Fruit fly (Drosophila melanogaster): Measurements from ENCODE around the gene Sol1.
A peak's percentile ranks its signal among the peaks of the same experiment; 100 is the strongest.

Sol1 gene

dm6 chr3R:12408160-12408559 is 22.1 kb downstream of the Sol1 start, which contains the start of gene CG5196:
Gene CG5196 (plus strand): TSS chr3R:12408316.
- TF ChIP-seq Sp1 (GFP tag; optimal IDR thresholded peaks at IDR 0.05) (peak; percentile 22), fru (GFP tag; optimal IDR thresholded peaks at IDR 0.05) (peak; percentile 17), psq (GFP tag; optimal IDR thresholded peaks at IDR 0.05) (no peak), Rel (GFP tag; optimal IDR thresholded peaks at IDR 0.05) (no peak), Rel (tag; optimal IDR thresholded peaks at IDR 0.05) (peak; percentile 27), h (GFP tag; optimal IDR thresholded peaks at IDR 0.05) (no peak), HLH106 (tag; optimal IDR thresholded peaks at IDR 0.05) (peak; percentile 7)

- TF ChIP-seq CG9705 (GFP tag; optimal IDR thresholded peaks at IDR 0.05) (no peak), dmrt93B (GFP tag; optimal IDR thresholded peaks at IDR 0.05) (no peak), Vsx2 (GFP tag; optimal IDR thresholded peaks at IDR 0.05; ENCODE audit: partially characterized antibody) (no peak), psq (GFP tag; optimal IDR thresholded peaks at IDR 0.05) (no peak)
These were observed 25.4 kb downstream of the Sol1 start for dm6 chr3R:12411449-12411848.

dm6 chr3R:12413274-12413958 is 27.4 kb downstream of the Sol1 start, which contains the start of the genes Dip-C and pps:
Gene Dip-C (minus strand): TSS chr3R:12413759.
Gene pps (plus strand): TSS chr3R:12413828.
- TF ChIP-seq usp (GFP tag; optimal IDR thresholded peaks at IDR 0.05) (no peak), Hr83 (GFP tag; optimal IDR thresholded peaks at IDR 0.05; ENCODE audit: poor library complexity, severe bottlenecking) (no peak), tai (GFP tag; optimal IDR thresholded peaks at IDR 0.05) (no peak), ey (GFP tag; optimal IDR thresholded peaks at IDR 0.05) (no peak), brk (GFP tag; optimal IDR thresholded peaks at IDR 0.05) (no peak), Rel (GFP tag; optimal IDR thresholded peaks at IDR 0.05) (no peak), Rel (tag; optimal IDR thresholded peaks at IDR 0.05) (peak; percentile 83), Hnf4 (GFP tag; optimal IDR thresholded peaks at IDR 0.05) (no peak), GATAd (GFP tag; optimal IDR thresholded peaks at IDR 0.05) (no peak), jim (GFP tag; optimal IDR thresholded peaks at IDR 0.05) (no peak), foxo (GFP tag; optimal IDR thresholded peaks at IDR 0.05) (no peak), psq (GFP tag; optimal IDR thresholded peaks at IDR 0.05) (peak; percentile 4), CG9705 (GFP tag; optimal IDR thresholded peaks at IDR 0.05) (no peak), Sp1 (GFP tag; optimal IDR thresholded peaks at IDR 0.05) (peak; percentile 26), CG32264 (GFP tag; optimal IDR thresholded peaks at IDR 0.05) (no peak), CrebA (GFP tag; optimal IDR thresholded peaks at IDR 0.05; ENCODE audit: borderline replicate concordance) (no peak), HLH106 (tag; optimal IDR thresholded peaks at IDR 0.05) (no peak)

- no peak for TF ChIP-seq Sp1 (GFP tag; optimal IDR thresholded peaks at IDR 0.05)
- peak; percentile 56 for TF ChIP-seq Hr83 (GFP tag; optimal IDR thresholded peaks at IDR 0.05; ENCODE audit: poor library complexity, severe bottlenecking)
- TF ChIP-seq dsf (GFP tag; optimal IDR thresholded peaks at IDR 0.05; ENCODE audit: borderline replicate concordance) = no peak
These were observed 36.4 kb downstream of the Sol1 start, which contains the start of the genes Scgbeta and CG17202 for dm6 chr3R:12422379-12422975. Gene Scgbeta (minus strand): TSS chr3R:12422429. Gene CG17202 (plus strand): TSS chr3R:12422768.

dm6 chr3R:12423997-12424396 is 37.9 kb downstream of the Sol1 start:
- TF ChIP-seq rgr (GFP tag; optimal IDR thresholded peaks at IDR 0.05) = peak; percentile 97
- no peak for TF ChIP-seq pan (optimal IDR thresholded peaks at IDR 0.05)

- TF ChIP-seq Rel (GFP tag; optimal IDR thresholded peaks at IDR 0.05) = no peak
- peak; percentile 28 for TF ChIP-seq Rel (tag; optimal IDR thresholded peaks at IDR 0.05)
- TF ChIP-seq usp (GFP tag; optimal IDR thresholded peaks at IDR 0.05) = no peak
- TF ChIP-seq dsf (GFP tag; optimal IDR thresholded peaks at IDR 0.05; ENCODE audit: borderline replicate concordance) = no peak
- peak; percentile 24 for TF ChIP-seq HLH106 (tag; optimal IDR thresholded peaks at IDR 0.05)
- TF ChIP-seq ey (GFP tag; optimal IDR thresholded peaks at IDR 0.05) = peak; percentile 4
- peak; percentile 38 for TF ChIP-seq Sp1 (GFP tag; optimal IDR thresholded peaks at IDR 0.05)
- TF ChIP-seq psq (GFP tag; optimal IDR thresholded peaks at IDR 0.05) = peak; percentile 6
- TF ChIP-seq rgr (GFP tag; optimal IDR thresholded peaks at IDR 0.05) = no peak
- peak; percentile 38 for TF ChIP-seq CG9705 (GFP tag; optimal IDR thresholded peaks at IDR 0.05)
- peak; percentile 83 for TF ChIP-seq Myc (optimal IDR thresholded peaks at IDR 0.05)
These were observed 39.7 kb downstream of the Sol1 start, which contains the start of gene Pp1-87B for dm6 chr3R:12425510-12426309. Gene Pp1-87B (minus strand): TSS chr3R:12425917.
